Worm (Caenorhabditis elegans) whole organism, L4 larva: ENCODE data around the gene ttr-48.

Experiments
- F44E2.7 ChIP-seq: fragments of 200-800 bp; sonication (Bioruptor generic); IDR thresholded peaks from 2 replicates; pipeline ENCODE4 v2.1.2; 2022; ENCODE audit warnings: missing genetic modification characterization, missing compliant biosample characterization
- Y48G9A.11 ChIP-seq: fragments of 200-800 bp; sonication (Bioruptor generic); IDR thresholded peaks from 2 replicates; pipeline ENCODE4 v1.3.6; 2022; ENCODE audit warnings: missing genetic modification reagents, missing genetic modification characterization, missing compliant biosample characterization
- aha-1 ChIP-seq: fragments of 150-350 bp; peaks from one replicate; lab custom pipeline; 2014; ENCODE audit warnings: missing biosample characterization, missing genetic modification characterization
- attf-4 ChIP-seq: sonication (generic microtip); optimal IDR thresholded peaks from 3 replicates; lab custom pipeline; 2017; ENCODE audit warnings: missing biosample characterization, missing genetic modification characterization
- ceh-20 ChIP-seq: fragments of 200-800 bp; sonication (Bioruptor generic); IDR thresholded peaks from 2 replicates; pipeline ENCODE4 v1.3.6; 2022; ENCODE audit warnings: missing genetic modification reagents, missing genetic modification characterization, missing compliant biosample characterization
- ceh-82 ChIP-seq: sonication (generic microtip); optimal IDR thresholded peaks from 2 replicates; lab custom pipeline; 2017; ENCODE audit warnings: missing biosample characterization, missing genetic modification characterization
- ces-1 ChIP-seq: fragments of 150-350 bp; sonication (generic microtip); optimal IDR thresholded peaks from 4 replicates; lab custom pipeline; 2014; ENCODE audit warnings: missing biosample characterization, missing genetic modification reagents, missing genetic modification characterization
- dmd-8 ChIP-seq: fragments of 200-800 bp; sonication (Bioruptor generic); IDR thresholded peaks from 2 replicates; pipeline ENCODE4 v1.3.6; 2022; ENCODE audit warnings: missing genetic modification characterization, missing compliant biosample characterization
- dmd-9 ChIP-seq: fragments of 200-800 bp; sonication (Bioruptor generic); IDR thresholded peaks from 2 replicates; pipeline ENCODE4 v1.3.6; 2022; ENCODE audit warnings: missing genetic modification reagents, missing genetic modification characterization, missing compliant biosample characterization
- dpl-1 ChIP-seq: fragments of 150-350 bp; optimal IDR thresholded peaks from 2 replicates; lab custom pipeline; 2014; ENCODE audit warnings: missing biosample characterization, missing genetic modification reagents, missing genetic modification characterization
- egl-43 ChIP-seq: fragments of 200-800 bp; sonication (Bioruptor generic); IDR thresholded peaks from 2 replicates; pipeline ENCODE4 v1.3.6; 2022; ENCODE audit warnings: missing genetic modification reagents, missing genetic modification characterization, missing compliant biosample characterization
- fkh-10 ChIP-seq: fragments of 150-350 bp; optimal IDR thresholded peaks from 2 replicates; lab custom pipeline; 2014; ENCODE audit warnings: missing biosample characterization, missing genetic modification reagents, missing genetic modification characterization
- gei-8 ChIP-seq: fragments of 200-800 bp; sonication (Bioruptor generic); optimal IDR thresholded peaks from 2 replicates; lab custom pipeline; 2018; ENCODE audit warnings: mild to moderate bottlenecking, missing genetic modification characterization, missing compliant biosample characterization
- hlh-11 ChIP-seq: fragments of 200-800 bp; sonication (Bioruptor generic); optimal IDR thresholded peaks from 2 replicates; lab custom pipeline; 2018; ENCODE audit warnings: mild to moderate bottlenecking, missing genetic modification characterization, missing compliant biosample characterization
- hlh-30 ChIP-seq: sonication (generic microtip); optimal IDR thresholded peaks from 2 replicates; lab custom pipeline; 2017; ENCODE audit warnings: antibody characterized with exemption, mild to moderate bottlenecking, missing genetic modification characterization, missing compliant biosample characterization; ENCODE audit not compliant: insufficient read depth
- hmg-1.1 ChIP-seq: fragments of 200-800 bp; sonication (Bioruptor generic); IDR thresholded peaks from 2 replicates; pipeline ENCODE4 v1.3.6; 2022; ENCODE audit warnings: missing genetic modification reagents, missing genetic modification characterization, missing compliant biosample characterization
- lin-1 ChIP-seq: fragments of 200-800 bp; sonication (Bioruptor generic); IDR thresholded peaks from 2 replicates; pipeline ENCODE4 v1.3.6; 2022; ENCODE audit warnings: missing genetic modification reagents, missing genetic modification characterization, missing compliant biosample characterization
- lin-38 ChIP-seq: fragments of 200-800 bp; sonication (Bioruptor generic); IDR thresholded peaks from 2 replicates; pipeline ENCODE4 v1.3.6; 2022; ENCODE audit warnings: missing genetic modification reagents, missing genetic modification characterization, missing compliant biosample characterization
- lir-3 ChIP-seq: sonication (generic microtip); optimal IDR thresholded peaks from 2 replicates; lab custom pipeline; 2016; ENCODE audit warnings: mild to moderate bottlenecking, missing genetic modification characterization, missing compliant biosample characterization
- lsy-2 ChIP-seq, 2 experiments: fragments of 150-350 bp in 1 of 2; sonication (generic microtip) in 1 of 2; optimal IDR thresholded peaks; 2 replicates each; lab custom pipeline; 2014 to 2017; ENCODE audit warnings: missing biosample characterization in 2 of 2, missing genetic modification characterization in 2 of 2
- madf-9 ChIP-seq: fragments of 200-800 bp; sonication (Bioruptor generic); conservative IDR thresholded peaks from 2 replicates; pipeline ENCODE4 v1.3.6; 2022; ENCODE audit warnings: missing genetic modification reagents, missing genetic modification characterization, missing compliant biosample characterization
- mxl-3 ChIP-seq: fragments of 200-800 bp; sonication (Bioruptor generic); optimal IDR thresholded peaks from 2 replicates; lab custom pipeline; 2018; ENCODE audit warnings: mild to moderate bottlenecking, missing genetic modification characterization, missing compliant biosample characterization
- nhr-10 ChIP-seq: fragments of 150-350 bp; optimal IDR thresholded peaks from 2 replicates; lab custom pipeline; 2014; ENCODE audit warnings: missing biosample characterization, missing genetic modification characterization
- nhr-237 ChIP-seq: sonication (generic microtip); optimal IDR thresholded peaks from 2 replicates; lab custom pipeline; 2017; ENCODE audit warnings: missing biosample characterization, missing genetic modification characterization
- nhr-25 ChIP-seq: sonication (generic microtip); optimal IDR thresholded peaks from 2 replicates; lab custom pipeline; 2017; ENCODE audit warnings: missing genetic modification characterization, mild to moderate bottlenecking, missing compliant biosample characterization, antibody characterized with exemption, moderate library complexity, borderline replicate concordance; ENCODE audit not compliant: insufficient read depth
- nhr-41 ChIP-seq: fragments of 200-800 bp; sonication (Bioruptor generic); IDR thresholded peaks from 2 replicates; pipeline ENCODE4 v1.3.6; 2022; ENCODE audit warnings: missing genetic modification reagents, missing genetic modification characterization, missing compliant biosample characterization
- nhr-42 ChIP-seq: fragments of 200-800 bp; sonication (Bioruptor generic); IDR thresholded peaks from 2 replicates; pipeline ENCODE4 v1.3.6; 2022; ENCODE audit warnings: missing genetic modification characterization, missing compliant biosample characterization
- nhr-48 ChIP-seq: sonication (generic microtip); optimal IDR thresholded peaks from 2 replicates; lab custom pipeline; 2016; ENCODE audit warnings: mild to moderate bottlenecking, missing genetic modification characterization, missing compliant biosample characterization
- nhr-6 ChIP-seq: fragments of 150-350 bp; optimal IDR thresholded peaks from 2 replicates; lab custom pipeline; 2014; ENCODE audit warnings: missing biosample characterization, missing genetic modification characterization
- pha-4 ChIP-seq, 2 experiments: fragments of 150-350 bp in 1 of 2; fragments of 200-800 bp in 1 of 2; sonication (Bioruptor generic) in 1 of 2; IDR thresholded peaks in 1 of 2; optimal IDR thresholded peaks in 1 of 2; 2 replicates each; pipeline versions ENCODE4 v1.3.6 to Lab custom; 2014 to 2022; ENCODE audit warnings: missing genetic modification characterization in 2 of 2, missing genetic modification reagents in 2 of 2, missing biosample characterization in 1 of 2, missing compliant biosample characterization in 1 of 2
- php-3 ChIP-seq: fragments of 200-800 bp; sonication (Bioruptor generic); IDR thresholded peaks from 2 replicates; pipeline ENCODE4 v1.3.6; 2022; ENCODE audit warnings: missing genetic modification reagents, missing genetic modification characterization, missing compliant biosample characterization
- rbr-2 ChIP-seq: sonication (generic microtip); optimal IDR thresholded peaks from 2 replicates; lab custom pipeline; 2016; ENCODE audit warnings: missing genotype, missing genetic modification characterization, missing compliant biosample characterization
- saeg-2 ChIP-seq: fragments of 200-800 bp; sonication (Bioruptor generic); IDR thresholded peaks from 2 replicates; pipeline ENCODE4 v1.3.6; 2022; ENCODE audit warnings: missing genetic modification reagents, missing genetic modification characterization, missing compliant biosample characterization
- set-16 ChIP-seq: fragments of 200-800 bp; sonication (Bioruptor generic); IDR thresholded peaks from 2 replicates; pipeline ENCODE4 v1.3.6; 2022; ENCODE audit warnings: missing genetic modification reagents, missing genetic modification characterization, missing compliant biosample characterization
- skn-1 ChIP-seq: fragments of 150-350 bp; optimal IDR thresholded peaks from 2 replicates; lab custom pipeline; 2014; ENCODE audit warnings: missing biosample characterization, missing genetic modification characterization
- spr-1 ChIP-seq: sonication (generic microtip); optimal IDR thresholded peaks from 2 replicates; lab custom pipeline; 2016; ENCODE audit warnings: mild to moderate bottlenecking, missing genetic modification characterization, missing compliant biosample characterization
- unc-39 ChIP-seq: sonication (generic microtip); optimal IDR thresholded peaks from 2 replicates; lab custom pipeline; 2017; ENCODE audit warnings: missing biosample characterization, missing genetic modification characterization
- zag-1 ChIP-seq: fragments of 150-350 bp; optimal IDR thresholded peaks from 2 replicates; lab custom pipeline; 2014; ENCODE audit warnings: missing biosample characterization, missing genetic modification characterization
- zfp-2 ChIP-seq: sonication (generic microtip); optimal IDR thresholded peaks from 2 replicates; lab custom pipeline; 2016; ENCODE audit warnings: mild to moderate bottlenecking, missing genetic modification characterization, missing compliant biosample characterization

The ttr-48 gene

ce11 chrX:3842398-3842896 lies at the start of gene ttr-48 (continued):
- TF ChIP-seq nhr-48 (tag; lab: Kevin White, UChicago) (no peak), zag-1 (tag; lab: Kevin White, UChicago) (no peak)

- TF ChIP-seq set-16 (GFP tag; lab: Robert Waterston, UW) (peak; percentile 79), lin-38 (GFP tag; lab: Robert Waterston, UW) (no peak), hlh-30 (tag; lab: Kevin White, UChicago) (no peak), saeg-2 (GFP tag; lab: Robert Waterston, UW) (no peak)
Measured at ce11 chrX:3887595-3887994, 45.3 kb upstream of the ttr-48 start.

- TF ChIP-seq madf-9 (GFP tag; lab: Robert Waterston, UW) = no peak
- no peak for TF ChIP-seq Y48G9A.11 (GFP tag; lab: Robert Waterston, UW)
- no peak for TF ChIP-seq dmd-9
- TF ChIP-seq zfp-2 (tag; lab: Kevin White, UChicago) = no peak
- no peak for TF ChIP-seq php-3
- no peak for TF ChIP-seq lin-1 (GFP tag; lab: Robert Waterston, UW)
- no peak for TF ChIP-seq rbr-2 (tag; lab: Kevin White, UChicago)
- TF ChIP-seq nhr-42 (GFP tag; lab: Robert Waterston, UW) = no peak
- no peak for TF ChIP-seq lin-38 (GFP tag; lab: Robert Waterston, UW)
- TF ChIP-seq nhr-237 (tag; lab: Kevin White, UChicago) = no peak
- no peak for TF ChIP-seq unc-39 (tag; lab: Kevin White, UChicago)
- no peak for TF ChIP-seq skn-1
- TF ChIP-seq pha-4 (GFP tag; IDR thresholded peaks at IDR 0.05; lab: Robert Waterston, UW) = no peak
- TF ChIP-seq pha-4 (tag; optimal IDR thresholded peaks at IDR 0.05; lab: Kevin White, UChicago) = no peak
Measured at ce11 chrX:3878233-3878632, 36.0 kb upstream of the ttr-48 start, which contains the start of gene F47F2.1. Gene F47F2.1, plus strand, starts transcription at chrX:3878533.

ce11 chrX:3875714-3876113 lies 33.5 kb upstream of the ttr-48 start:
- TF ChIP-seq hmg-1.1 (GFP tag; lab: Robert Waterston, UW) (no peak), ceh-20 (GFP tag; lab: Robert Waterston, UW) (no peak), gei-8 (GFP tag; lab: Kevin White, UChicago) (no peak), aha-1 (tag; lab: Kevin White, UChicago) (peak; percentile 45), ces-1 (GFP tag; lab: Kevin White, UChicago) (peak; percentile 84)
- TF ChIP-seq, all 104 proteins: peak for 2

ce11 chrX:3873445-3873844 lies 31.2 kb upstream of the ttr-48 start, which contains the start of gene lim-4:
Gene lim-4, minus strand, starts transcription at chrX:3873545.
- TF ChIP-seq F44E2.7 (GFP tag; lab: Robert Waterston, UW) (no peak), lsy-2 (tag; optimal IDR thresholded peaks at IDR 0.05; lab: Kevin White, UChicago) (no peak), nhr-25 (tag; lab: Kevin White, UChicago) (no peak), dpl-1 (GFP tag; lab: Kevin White, UChicago) (no peak), zfp-2 (tag; lab: Kevin White, UChicago) (no peak), nhr-6 (no peak), hlh-11 (tag; lab: Kevin White, UChicago) (no peak), egl-43 (no peak), mxl-3 (GFP tag; lab: Kevin White, UChicago) (no peak), hmg-1.1 (GFP tag; lab: Robert Waterston, UW) (no peak), dmd-8 (no peak), nhr-41 (GFP tag; lab: Robert Waterston, UW) (no peak), attf-4 (tag; lab: Kevin White, UChicago) (no peak), gei-8 (GFP tag; lab: Kevin White, UChicago) (no peak), fkh-10 (GFP tag; lab: Kevin White, UChicago) (no peak), lir-3 (tag; lab: Kevin White, UChicago) (no peak), ceh-82 (tag; lab: Kevin White, UChicago) (no peak), nhr-10 (tag; lab: Kevin White, UChicago) (no peak), spr-1 (tag; lab: Kevin White, UChicago) (no peak), dmd-9 (no peak)
